Worm (Caenorhabditis elegans): ENCODE data around the gene Y9C9A.13.

Gene Y9C9A.13

ce11 chrIV:4986246-4986645 lies 16.9 kb upstream of the Y9C9A.13 start, which contains the start of gene clec-177:
clec-177 (plus strand) TSS chrIV:4986546.
- TF ChIP-seq hlh-6 (tag; optimal IDR thresholded peaks at IDR 0.05) (no peak), syd-9 (tag; optimal IDR thresholded peaks at IDR 0.05) (no peak), gmeb-2 (tag; optimal IDR thresholded peaks at IDR 0.05) (no peak), ama-1 (optimal IDR thresholded peaks at IDR 0.05) (no peak), pax-1 (tag; optimal IDR thresholded peaks at IDR 0.05) (no peak), sox-4 (tag; optimal IDR thresholded peaks at IDR 0.05) (no peak), ceh-22 (tag; optimal IDR thresholded peaks at IDR 0.05) (no peak), ceh-14 (tag; optimal IDR thresholded peaks at IDR 0.05) (no peak), pqm-1 (tag; optimal IDR thresholded peaks at IDR 0.05) (no peak)

- TF ChIP-seq F13H6.1 (tag; optimal IDR thresholded peaks at IDR 0.05) (no peak), elt-4 (tag; optimal IDR thresholded peaks at IDR 0.05) (no peak), unc-42 (tag; optimal IDR thresholded peaks at IDR 0.05) (no peak), npax-4 (tag; optimal IDR thresholded peaks at IDR 0.05) (no peak), gmeb-2 (tag; optimal IDR thresholded peaks at IDR 0.05) (no peak), fax-1 (tag; optimal IDR thresholded peaks at IDR 0.05) (no peak), ets-4 (tag; optimal IDR thresholded peaks at IDR 0.05) (no peak), hlh-30 (tag; optimal IDR thresholded peaks at IDR 0.05; ENCODE audit: insufficient read depth) (no peak), ahr-1 (tag; optimal IDR thresholded peaks at IDR 0.05) (no peak), tbx-7 (tag; optimal IDR thresholded peaks at IDR 0.05) (no peak), ceh-31 (tag; optimal IDR thresholded peaks at IDR 0.05) (no peak), zip-5 (tag; optimal IDR thresholded peaks at IDR 0.05) (no peak), pax-1 (tag; optimal IDR thresholded peaks at IDR 0.05) (no peak), hlh-6 (tag; optimal IDR thresholded peaks at IDR 0.05) (no peak)
Observed at ce11 chrIV:4983746-4984145, 14.4 kb upstream of the Y9C9A.13 start, which contains the start of gene clec-176. clec-176 (plus strand) TSS chrIV:4984046.

ce11 chrIV:4982477-4982876 lies 13.2 kb upstream of the Y9C9A.13 start, which contains the start of gene E03H12.4:
E03H12.4 (plus strand) TSS chrIV:4982596.
- TF ChIP-seq dmd-4 (tag; optimal IDR thresholded peaks at IDR 0.05; ENCODE audit: borderline replicate concordance), result no peak
- no peak for TF ChIP-seq npax-4 (tag; optimal IDR thresholded peaks at IDR 0.05)
- no peak for TF ChIP-seq pqm-1 (tag; optimal IDR thresholded peaks at IDR 0.05)
- no peak for TF ChIP-seq hlh-8 (tag; optimal IDR thresholded peaks at IDR 0.05)
- no peak for TF ChIP-seq F13H6.1 (tag; optimal IDR thresholded peaks at IDR 0.05)
- TF ChIP-seq ref-2 (tag; optimal IDR thresholded peaks at IDR 0.05), result no peak
- no peak for TF ChIP-seq dve-1 (tag; optimal IDR thresholded peaks at IDR 0.05)

ce11 chrIV:4981027-4981426 lies 11.7 kb upstream of the Y9C9A.13 start, which contains the start of gene srz-24:
srz-24 (minus strand) TSS chrIV:4981127.
- TF ChIP-seq K09A11.1 (tag; optimal IDR thresholded peaks at IDR 0.05; ENCODE audit: insufficient read depth) (no peak), pag-3 (tag; optimal IDR thresholded peaks at IDR 0.05; ENCODE audit: borderline replicate concordance) (no peak), unc-55 (GFP tag; optimal IDR thresholded peaks at IDR 0.05) (no peak), dmd-4 (tag; optimal IDR thresholded peaks at IDR 0.05; ENCODE audit: borderline replicate concordance) (no peak), ceh-14 (tag; optimal IDR thresholded peaks at IDR 0.05) (no peak), npax-4 (tag; optimal IDR thresholded peaks at IDR 0.05) (no peak), elt-2 (tag; optimal IDR thresholded peaks at IDR 0.05) (no peak), sdc-2 (tag; optimal IDR thresholded peaks at IDR 0.05) (no peak)

ce11 chrIV:4977176-4977693 lies 7.9 kb upstream of the Y9C9A.13 start, which contains the start of gene E03H12.5:
E03H12.5 (plus strand) TSS chrIV:4977226.
- no peak for TF ChIP-seq unc-3 (GFP tag; conservative IDR thresholded peaks at IDR 0.05)
- no peak for TF ChIP-seq unc-3 (tag; optimal IDR thresholded peaks at IDR 0.05)
- no peak for TF ChIP-seq ceh-31 (tag; optimal IDR thresholded peaks at IDR 0.05)
- TF ChIP-seq dve-1 (tag; optimal IDR thresholded peaks at IDR 0.05), result no peak
- TF ChIP-seq mec-3 (tag; optimal IDR thresholded peaks at IDR 0.05; ENCODE audit: borderline replicate concordance), result no peak
- TF ChIP-seq pat-9 (tag; optimal IDR thresholded peaks at IDR 0.05), result no peak
- TF ChIP-seq sdc-2 (tag; optimal IDR thresholded peaks at IDR 0.05), result no peak
- no peak for TF ChIP-seq ahr-1 (tag; optimal IDR thresholded peaks at IDR 0.05)
- TF ChIP-seq ceh-19 (GFP tag; optimal IDR thresholded peaks at IDR 0.05), result no peak
- no peak for TF ChIP-seq hlh-15 (tag; optimal IDR thresholded peaks at IDR 0.05)
- no peak for TF ChIP-seq ceh-30 (tag; optimal IDR thresholded peaks at IDR 0.05)
- no peak for TF ChIP-seq nhr-232 (tag; optimal IDR thresholded peaks at IDR 0.05)
- TF ChIP-seq Y22D7AL.16 (tag; optimal IDR thresholded peaks at IDR 0.05), result no peak
- TF ChIP-seq tbx-7 (tag; optimal IDR thresholded peaks at IDR 0.05), result no peak
- no peak for TF ChIP-seq hlh-30 (tag; optimal IDR thresholded peaks at IDR 0.05; ENCODE audit: insufficient read depth)
- no peak for TF ChIP-seq pax-1 (tag; optimal IDR thresholded peaks at IDR 0.05)
- TF ChIP-seq pha-4 (tag; optimal IDR thresholded peaks at IDR 0.05), result no peak
- TF ChIP-seq che-1 (tag; optimal IDR thresholded peaks at IDR 0.05), result no peak
